Worm (Caenorhabditis elegans) whole organism, L1 larva: Measurements from ENCODE around the gene acs-12.

Experiments
- ceh-88 ChIP-seq: fragments of 200-800 bp; sonication (Bioruptor generic); IDR thresholded peaks from 2 replicates; pipeline ENCODE4 v1.3.6; 2022; ENCODE audit warnings: missing genetic modification characterization, missing compliant biosample characterization
- dpl-1 ChIP-seq, 3 experiments: fragments of 150-350 bp in 2 of 3; sonication (generic microtip) in 1 of 3; optimal IDR thresholded peaks; 2 replicates each; lab custom pipeline; 2014 to 2017; ENCODE audit warnings: missing biosample characterization in 3 of 3, missing genetic modification characterization in 3 of 3, missing genetic modification reagents in 3 of 3
- nhr-11 ChIP-seq: fragments of 150-350 bp; optimal IDR thresholded peaks from 2 replicates; lab custom pipeline; 2014; ENCODE audit warnings: missing biosample characterization, missing genetic modification characterization

- TF ChIP-seq nhr-11 (tag; lab: Kevin White, UChicago) (no peak), ceh-88 (no peak), dpl-1 (GFP tag; optimal IDR thresholded peaks at IDR 0.05; lab: Kevin White, UChicago) (peak in 1 of 3 experiments; percentile 23)
These were observed 24.8 kb upstream of the acs-12 start, which contains the start of gene unc-80 for ce11 chrV:20879069-20879667.
